Worm (Caenorhabditis elegans): ENCODE measurements around the gene ZK971.1.

ce11 chrII:10245612-10246011, 33.8 kb downstream of the ZK971.1 start:
- no peak for TF ChIP-seq mep-1 (tag; optimal IDR thresholded peaks at IDR 0.05)
- no peak for TF ChIP-seq ama-1 (optimal IDR thresholded peaks at IDR 0.05)
- TF ChIP-seq ceh-90 (tag; optimal IDR thresholded peaks at IDR 0.05), result no peak
- TF ChIP-seq zip-4 (GFP tag; optimal IDR thresholded peaks at IDR 0.05), result no peak
- no peak for TF ChIP-seq lin-39 (tag; optimal IDR thresholded peaks at IDR 0.05)
- TF ChIP-seq sox-4 (tag; optimal IDR thresholded peaks at IDR 0.05), result no peak
- no peak for TF ChIP-seq C34B4.2 (tag; optimal IDR thresholded peaks at IDR 0.05)
- no peak for TF ChIP-seq ztf-4 (tag; optimal IDR thresholded peaks at IDR 0.05)
- no peak for TF ChIP-seq elt-3 (tag; optimal IDR thresholded peaks at IDR 0.05)
- TF ChIP-seq zag-1 (tag; optimal IDR thresholded peaks at IDR 0.05), result no peak
- TF ChIP-seq blmp-1 (tag; optimal IDR thresholded peaks at IDR 0.05), result no peak
- TF ChIP-seq efl-1 (optimal IDR thresholded peaks at IDR 0.05), result no peak
- no peak for TF ChIP-seq efl-1 (GFP tag; optimal IDR thresholded peaks at IDR 0.05 in 1 of 2)
- TF ChIP-seq unc-62 (GFP tag; optimal IDR thresholded peaks at IDR 0.05), result no peak
- TF ChIP-seq Y116A8C.19 (tag; optimal IDR thresholded peaks at IDR 0.05; ENCODE audit: borderline replicate concordance), result no peak
